Worm (Caenorhabditis elegans): Measurements from ENCODE around the gene ugt-41.

Gene ugt-41

ce11 chrV:7120168-7120567 is 43.2 kb downstream of the ugt-41 start, which contains the start of gene srx-34:
srx-34 (minus strand) TSS chrV:7120268.
- TF ChIP-seq nhr-179 (tag; optimal IDR thresholded peaks at IDR 0.05), result no peak
- no peak for TF ChIP-seq pbrm-1 (GFP tag; IDR thresholded peaks at IDR 0.05)
- TF ChIP-seq F33H1.4 (GFP tag; IDR thresholded peaks at IDR 0.05), result no peak
- TF ChIP-seq pha-4 (tag; optimal IDR thresholded peaks at IDR 0.05), result no peak
- no peak for TF ChIP-seq C06A6.2 (GFP tag; conservative IDR thresholded peaks at IDR 0.05)

- TF ChIP-seq lin-40 (tag; optimal IDR thresholded peaks at IDR 0.05) (no peak), lsl-1 (GFP tag; optimal IDR thresholded peaks at IDR 0.05) (no peak), tlf-1 (GFP tag; optimal IDR thresholded peaks at IDR 0.05) (no peak), hmg-1.2 (GFP tag; IDR thresholded peaks at IDR 0.05) (no peak), ceh-58 (GFP tag; IDR thresholded peaks at IDR 0.05) (no peak), ztf-25 (GFP tag; IDR thresholded peaks at IDR 0.05) (no peak), K11D2.4 (GFP tag; IDR thresholded peaks at IDR 0.05) (no peak), hsf-1 (GFP tag; IDR thresholded peaks at IDR 0.05) (no peak), nfya-1 (tag; optimal IDR thresholded peaks at IDR 0.05; ENCODE audit: borderline replicate concordance, insufficient read depth) (no peak)
These were observed 44.6 kb downstream of the ugt-41 start, which contains the start of gene srx-33 for ce11 chrV:7118796-7119195. srx-33 (minus strand) TSS chrV:7118896.

ce11 chrV:7112223-7112622 is 51.2 kb downstream of the ugt-41 start:
- TF ChIP-seq F49E8.2 (tag; optimal IDR thresholded peaks at IDR 0.05; ENCODE audit: insufficient read depth), result no peak
- TF ChIP-seq ceh-27 (GFP tag; optimal IDR thresholded peaks at IDR 0.05), result peak; percentile 45

- TF ChIP-seq egl-44 (GFP tag; IDR thresholded peaks at IDR 0.05) (no peak), nhr-179 (tag; optimal IDR thresholded peaks at IDR 0.05) (no peak), efl-1 (GFP tag; optimal IDR thresholded peaks at IDR 0.05) (no peak), lin-35 (GFP tag; optimal IDR thresholded peaks at IDR 0.05) (no peak), ekl-4 (GFP tag; IDR thresholded peaks at IDR 0.05) (no peak), sea-2 (GFP tag; IDR thresholded peaks at IDR 0.05) (no peak), ztf-26 (tag; optimal IDR thresholded peaks at IDR 0.05) (no peak), cebp-2 (GFP tag; IDR thresholded peaks at IDR 0.05) (no peak), mel-28 (tag; optimal IDR thresholded peaks at IDR 0.05; ENCODE audit: borderline replicate concordance) (no peak), ztf-22 (GFP tag; optimal IDR thresholded peaks at IDR 0.05) (no peak), hsf-1 (GFP tag; IDR thresholded peaks at IDR 0.05) (no peak), dpl-1 (GFP tag; optimal IDR thresholded peaks at IDR 0.05) (no peak), F33H1.4 (GFP tag; IDR thresholded peaks at IDR 0.05) (no peak), F37B4.10 (GFP tag; IDR thresholded peaks at IDR 0.05) (no peak), hmg-20 (GFP tag; IDR thresholded peaks at IDR 0.05) (no peak)
These were observed 52.1 kb downstream of the ugt-41 start for ce11 chrV:7111276-7111675.
